Worm (Caenorhabditis elegans): ENCODE data around the gene Y39A3A.3.

The Y39A3A.3 gene

DNA sequence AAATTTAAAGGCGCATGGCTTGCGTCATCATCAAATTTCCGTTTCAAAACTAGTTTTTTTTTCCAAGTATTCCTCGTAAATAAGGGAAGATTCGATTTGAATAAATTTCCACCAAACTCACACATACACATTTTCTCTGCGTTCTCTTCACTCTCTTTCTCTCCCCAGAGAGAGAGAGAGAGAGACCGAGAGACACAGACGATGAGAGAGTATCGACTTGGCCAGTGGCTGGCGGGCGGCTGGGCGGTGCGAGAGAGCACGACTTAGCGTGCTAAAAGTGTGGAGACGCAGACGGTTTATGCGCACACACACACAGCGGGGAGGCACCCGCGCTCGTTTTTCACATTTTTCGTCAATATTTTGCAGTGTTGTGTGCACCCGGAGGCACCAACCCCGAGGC is 32.7 kb upstream of the Y39A3A.3 start:
- no peak for TF ChIP-seq unc-39 (tag; optimal IDR thresholded peaks at IDR 0.05)
- TF ChIP-seq unc-62 (GFP tag; optimal IDR thresholded peaks at IDR 0.05) = peak; percentile 8
- TF ChIP-seq elt-3 (tag; optimal IDR thresholded peaks at IDR 0.05) = no peak
- TF ChIP-seq ceh-39 (tag; optimal IDR thresholded peaks at IDR 0.05) = peak; percentile 70
- peak; percentile 67 for TF ChIP-seq pha-4 (tag; optimal IDR thresholded peaks at IDR 0.05)
- TF ChIP-seq sptf-1 (tag; optimal IDR thresholded peaks at IDR 0.05) = peak; percentile 27
- peak; percentile 13 for TF ChIP-seq M03D4.4 (tag; optimal IDR thresholded peaks at IDR 0.05)
- no peak for TF ChIP-seq tbx-8 (GFP tag; optimal IDR thresholded peaks at IDR 0.05)
- peak; percentile 95 for TF ChIP-seq ces-1 (GFP tag; optimal IDR thresholded peaks at IDR 0.05)
- no peak for TF ChIP-seq nhr-28 (tag; optimal IDR thresholded peaks at IDR 0.05)
- TF ChIP-seq mls-2 (tag; optimal IDR thresholded peaks at IDR 0.05) = no peak
- peak; percentile 56 for TF ChIP-seq lsy-2 (tag; optimal IDR thresholded peaks at IDR 0.05)
- no peak for TF ChIP-seq nhr-76 (tag; optimal IDR thresholded peaks at IDR 0.05)

DNA sequence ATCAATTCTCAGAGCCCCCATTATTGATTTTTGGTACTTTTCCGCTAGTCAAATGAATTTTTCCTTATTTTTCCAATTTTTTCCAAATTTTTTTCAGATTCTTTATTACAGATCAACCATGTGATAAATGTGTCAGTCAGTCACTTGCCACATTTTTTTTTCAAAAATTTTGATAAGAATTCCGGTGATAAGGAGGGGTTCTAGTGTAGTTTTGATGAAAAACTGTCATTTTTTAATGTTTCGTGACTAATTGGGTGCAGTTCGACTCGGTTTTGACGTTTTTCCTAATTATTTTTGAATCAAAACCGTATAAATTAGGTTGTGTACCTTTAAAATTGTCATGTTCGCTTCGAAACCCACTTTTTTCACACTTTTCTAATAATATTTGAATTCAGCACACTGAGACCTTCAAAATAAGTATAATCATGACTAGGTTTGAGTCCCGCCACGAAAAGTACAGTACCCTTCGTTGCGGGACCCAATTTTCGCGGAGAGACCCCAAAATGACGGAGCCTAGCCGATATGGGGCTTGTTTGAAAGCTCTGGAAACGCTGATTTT is 31.7 kb upstream of the Y39A3A.3 start:
- no peak for TF ChIP-seq tbx-8 (GFP tag; optimal IDR thresholded peaks at IDR 0.05)
- no peak for TF ChIP-seq pha-4 (tag; optimal IDR thresholded peaks at IDR 0.05)
- no peak for TF ChIP-seq ces-1 (GFP tag; optimal IDR thresholded peaks at IDR 0.05)
- TF ChIP-seq bed-3 (GFP tag; optimal IDR thresholded peaks at IDR 0.05) = no peak
- no peak for TF ChIP-seq ceh-43 (GFP tag; optimal IDR thresholded peaks at IDR 0.05)
- TF ChIP-seq blmp-1 (tag; optimal IDR thresholded peaks at IDR 0.05) = no peak
- TF ChIP-seq lsy-2 (tag; optimal IDR thresholded peaks at IDR 0.05) = no peak
- no peak for TF ChIP-seq mab-5 (tag; optimal IDR thresholded peaks at IDR 0.05)

DNA sequence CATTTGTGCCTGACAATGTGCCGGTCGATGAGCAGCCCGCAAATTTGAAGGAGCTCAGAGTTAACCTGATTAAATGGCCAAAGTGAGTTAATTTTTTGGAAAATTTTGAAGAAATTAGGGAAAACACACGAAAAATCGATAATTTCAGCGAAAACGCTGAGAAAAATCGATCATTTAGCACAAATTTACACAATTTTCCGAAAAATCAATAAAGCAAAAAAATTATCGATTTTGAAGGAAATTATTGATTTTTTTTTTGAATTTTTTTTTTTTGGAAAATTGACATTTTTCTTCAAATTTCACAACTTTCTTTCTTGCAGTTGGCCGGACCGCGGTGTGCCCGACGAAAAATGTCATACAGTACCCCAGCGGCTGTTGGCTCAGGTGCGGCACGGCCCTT is 30.0 kb upstream of the Y39A3A.3 start:
- no peak for TF ChIP-seq sptf-1 (tag; optimal IDR thresholded peaks at IDR 0.05)
- no peak for TF ChIP-seq pha-4 (tag; optimal IDR thresholded peaks at IDR 0.05)
- no peak for TF ChIP-seq ham-2 (GFP tag; optimal IDR thresholded peaks at IDR 0.05)
- no peak for TF ChIP-seq nhr-237 (tag; optimal IDR thresholded peaks at IDR 0.05)
- TF ChIP-seq ztf-11 (tag; optimal IDR thresholded peaks at IDR 0.05) = no peak
- no peak for TF ChIP-seq mep-1 (tag; optimal IDR thresholded peaks at IDR 0.05)
- TF ChIP-seq mls-2 (tag; optimal IDR thresholded peaks at IDR 0.05) = no peak
- TF ChIP-seq flh-1 (GFP tag; optimal IDR thresholded peaks at IDR 0.05) = no peak
- no peak for TF ChIP-seq ceh-39 (tag; optimal IDR thresholded peaks at IDR 0.05)
- no peak for TF ChIP-seq elt-3 (tag; optimal IDR thresholded peaks at IDR 0.05)
- no peak for TF ChIP-seq M03D4.4 (tag; optimal IDR thresholded peaks at IDR 0.05)
- TF ChIP-seq unc-62 (GFP tag; optimal IDR thresholded peaks at IDR 0.05) = no peak
- no peak for TF ChIP-seq mab-5 (tag; optimal IDR thresholded peaks at IDR 0.05)
- TF ChIP-seq zip-8 (tag; optimal IDR thresholded peaks at IDR 0.05) = no peak
- no peak for TF ChIP-seq drap-1 (GFP tag; optimal IDR thresholded peaks at IDR 0.05)
- TF ChIP-seq unc-39 (tag; optimal IDR thresholded peaks at IDR 0.05) = no peak
- no peak for TF ChIP-seq tbx-8 (GFP tag; optimal IDR thresholded peaks at IDR 0.05)
- TF ChIP-seq blmp-1 (tag; optimal IDR thresholded peaks at IDR 0.05) = no peak
- TF ChIP-seq hlh-1 (tag; optimal IDR thresholded peaks at IDR 0.05) = no peak

DNA sequence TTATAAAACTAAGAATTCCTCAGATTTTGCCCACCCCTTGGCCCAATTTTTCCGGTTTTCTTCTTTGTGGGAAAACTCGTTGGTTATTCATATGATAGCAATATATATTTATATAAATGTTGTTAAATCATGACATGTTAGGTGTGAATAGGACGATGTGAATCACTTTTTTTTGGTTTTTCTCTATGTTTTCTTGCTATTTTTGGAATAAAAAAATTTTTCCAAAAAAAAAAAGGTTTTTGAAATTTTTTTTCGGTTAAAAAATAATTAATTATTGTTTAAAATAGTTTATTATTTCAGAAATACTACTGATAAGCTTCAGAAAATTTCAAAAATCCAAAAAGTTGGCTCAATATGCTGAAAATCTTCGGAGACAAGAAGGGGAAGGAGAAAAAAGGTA is 24.3 kb upstream of the Y39A3A.3 start, which contains the start of gene Y48G9A.9:
TSS of gene Y48G9A.9 (plus strand) at position 301 of the 400 bp plus-strand sequence.
- no peak for TF ChIP-seq ztf-11 (tag; optimal IDR thresholded peaks at IDR 0.05)
- no peak for TF ChIP-seq unc-120 (tag; optimal IDR thresholded peaks at IDR 0.05; ENCODE audit: poor library complexity, severe bottlenecking)
- no peak for TF ChIP-seq tbx-8 (GFP tag; optimal IDR thresholded peaks at IDR 0.05)
- TF ChIP-seq ceh-43 (GFP tag; optimal IDR thresholded peaks at IDR 0.05) = no peak
- no peak for TF ChIP-seq mab-5 (tag; optimal IDR thresholded peaks at IDR 0.05)
- TF ChIP-seq blmp-1 (tag; optimal IDR thresholded peaks at IDR 0.05) = no peak
- TF ChIP-seq mep-1 (tag; optimal IDR thresholded peaks at IDR 0.05) = no peak
- no peak for TF ChIP-seq nhr-2 (tag; optimal IDR thresholded peaks at IDR 0.05)
- no peak for TF ChIP-seq elt-3 (tag; optimal IDR thresholded peaks at IDR 0.05)
- no peak for TF ChIP-seq hlh-1 (tag; optimal IDR thresholded peaks at IDR 0.05)
- no peak for TF ChIP-seq ceh-83 (GFP tag; optimal IDR thresholded peaks at IDR 0.05)
- TF ChIP-seq unc-62 (GFP tag; optimal IDR thresholded peaks at IDR 0.05) = no peak
- no peak for TF ChIP-seq flh-1 (GFP tag; optimal IDR thresholded peaks at IDR 0.05)
- no peak for TF ChIP-seq nhr-12 (tag; optimal IDR thresholded peaks at IDR 0.05)
- no peak for TF ChIP-seq ces-1 (GFP tag; optimal IDR thresholded peaks at IDR 0.05)
- TF ChIP-seq nhr-28 (tag; optimal IDR thresholded peaks at IDR 0.05) = no peak
- no peak for TF ChIP-seq M03D4.4 (tag; optimal IDR thresholded peaks at IDR 0.05)

DNA sequence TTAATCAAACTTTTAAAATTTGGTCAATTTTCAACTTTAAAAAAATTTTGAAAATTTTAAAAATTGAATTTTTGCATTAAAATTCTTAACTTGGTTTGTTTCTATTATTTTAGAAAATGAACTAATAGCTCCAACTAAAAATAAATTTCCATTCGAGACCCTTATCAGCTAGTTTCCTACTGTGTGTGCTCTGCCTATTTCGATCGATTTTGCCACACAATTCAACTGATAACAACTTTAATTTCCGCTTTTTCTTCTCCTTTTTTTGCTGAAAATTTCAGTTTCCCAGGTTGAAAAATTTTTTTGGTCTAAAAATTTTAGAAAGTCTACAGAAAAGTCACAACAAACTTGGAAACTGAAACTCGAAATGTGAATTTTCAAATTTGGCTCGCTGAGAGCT is 23.2 kb upstream of the Y39A3A.3 start:
- TF ChIP-seq mab-5 (tag; optimal IDR thresholded peaks at IDR 0.05) = no peak
- no peak for TF ChIP-seq sptf-1 (tag; optimal IDR thresholded peaks at IDR 0.05)
- no peak for TF ChIP-seq nhr-76 (tag; optimal IDR thresholded peaks at IDR 0.05)
- TF ChIP-seq pha-4 (tag; optimal IDR thresholded peaks at IDR 0.05) = no peak
- no peak for TF ChIP-seq snpc-4 (tag; optimal IDR thresholded peaks at IDR 0.05)
- TF ChIP-seq nhr-12 (tag; optimal IDR thresholded peaks at IDR 0.05) = no peak
- no peak for TF ChIP-seq tbx-8 (GFP tag; optimal IDR thresholded peaks at IDR 0.05)
- TF ChIP-seq bed-3 (GFP tag; optimal IDR thresholded peaks at IDR 0.05) = no peak
- no peak for TF ChIP-seq unc-39 (tag; optimal IDR thresholded peaks at IDR 0.05)
- no peak for TF ChIP-seq lin-13 (tag; optimal IDR thresholded peaks at IDR 0.05)
- TF ChIP-seq unc-120 (tag; optimal IDR thresholded peaks at IDR 0.05; ENCODE audit: poor library complexity, severe bottlenecking) = no peak
- no peak for TF ChIP-seq nhr-2 (tag; optimal IDR thresholded peaks at IDR 0.05)
- TF ChIP-seq sem-2 (GFP tag; optimal IDR thresholded peaks at IDR 0.05) = no peak
- TF ChIP-seq M03D4.4 (tag; optimal IDR thresholded peaks at IDR 0.05) = no peak
- TF ChIP-seq unc-62 (GFP tag; optimal IDR thresholded peaks at IDR 0.05) = no peak
- TF ChIP-seq nhr-237 (tag; optimal IDR thresholded peaks at IDR 0.05) = no peak
- TF ChIP-seq flh-1 (GFP tag; optimal IDR thresholded peaks at IDR 0.05) = no peak
- TF ChIP-seq ces-1 (GFP tag; optimal IDR thresholded peaks at IDR 0.05) = no peak

All from whole organism, mixed stage, embryonic.